Fruit fly (Drosophila melanogaster) whole organism, embryonic: ENCODE measurements around the gene CG34265.

Experiments
- Atf-2 ChIP-seq: fragments of 200-800 bp; sonication (Bioruptor generic); optimal IDR thresholded peaks from 2 replicates; lab custom pipeline; 2016; ENCODE audit warnings: missing biosample characterization, missing genetic modification characterization
- Bdp1 ChIP-seq: fragments of 200-800 bp; sonication (Bioruptor generic); optimal IDR thresholded peaks from 3 replicates; lab custom pipeline; 2016; ENCODE audit warnings: missing biosample characterization, missing genetic modification characterization
- Bteb2 ChIP-seq: fragments of 200-800 bp; sonication (Bioruptor generic); optimal IDR thresholded peaks from 2 replicates; lab custom pipeline; 2016; ENCODE audit warnings: missing biosample characterization, missing genetic modification characterization
- CG10147 ChIP-seq: fragments of 200-800 bp; sonication (Bioruptor generic); optimal IDR thresholded peaks from 2 replicates; lab custom pipeline; 2019; ENCODE audit warnings: missing biosample characterization, mild to moderate bottlenecking, missing genetic modification characterization, moderate library complexity
- CG12236 ChIP-seq: fragments of 200-800 bp; sonication (Bioruptor generic); optimal IDR thresholded peaks from 2 replicates; lab custom pipeline; 2016; ENCODE audit warnings: missing biosample characterization, missing genetic modification characterization
- CG13287 ChIP-seq: fragments of 200-800 bp; sonication (Bioruptor generic); IDR thresholded peaks from 2 replicates; pipeline ENCODE4 v1.3.6; 2022; ENCODE audit warnings: missing biosample characterization, missing genetic modification characterization; ENCODE audit not compliant: partially characterized antibody
- CG15601 ChIP-seq: fragments of 200-800 bp; sonication (Bioruptor generic); optimal IDR thresholded peaks from 3 replicates; lab custom pipeline; 2019; ENCODE audit warnings: missing biosample characterization, mild to moderate bottlenecking, missing genetic modification characterization, moderate library complexity
- CG16813 ChIP-seq: fragments of 200-800 bp; sonication (Bioruptor generic); IDR thresholded peaks from 3 replicates; pipeline ENCODE4 v1.3.6; 2022; ENCODE audit warnings: missing biosample characterization, missing genetic modification characterization; ENCODE audit not compliant: partially characterized antibody
- CG17802 ChIP-seq: fragments of 200-800 bp; sonication (Bioruptor generic); optimal IDR thresholded peaks from 2 replicates; lab custom pipeline; 2018; ENCODE audit warnings: missing biosample characterization, mild to moderate bottlenecking, missing genetic modification characterization, moderate library complexity
- CG17829 ChIP-seq: fragments of 200-800 bp; optimal IDR thresholded peaks from 2 replicates; lab custom pipeline; 2019; ENCODE audit warnings: missing biosample characterization, mild to moderate bottlenecking, missing genetic modification characterization, moderate library complexity
- CG2120 ChIP-seq: fragments of 200-800 bp; sonication (Bioruptor generic); optimal IDR thresholded peaks from 3 replicates; lab custom pipeline; 2016; ENCODE audit warnings: missing biosample characterization, missing genetic modification characterization
- CG3163 ChIP-seq: fragments of 200-800 bp; sonication (Bioruptor generic); optimal IDR thresholded peaks from 3 replicates; lab custom pipeline; 2016; ENCODE audit warnings: missing biosample characterization, missing genetic modification characterization
- CG4404 ChIP-seq: fragments of 200-800 bp; sonication (Bioruptor generic); IDR thresholded peaks from 2 replicates; pipeline ENCODE4 v1.3.6; 2022; ENCODE audit warnings: missing biosample characterization, missing genetic modification characterization
- CG4707 ChIP-seq: fragments of 200-800 bp; sonication (Bioruptor generic); optimal IDR thresholded peaks from 2 replicates; lab custom pipeline; 2018; ENCODE audit warnings: missing biosample characterization, mild to moderate bottlenecking, missing genetic modification characterization, moderate library complexity
- CG6683 ChIP-seq: fragments of 200-800 bp; sonication (Bioruptor generic); optimal IDR thresholded peaks from 2 replicates; lab custom pipeline; 2017; ENCODE audit warnings: missing biosample characterization, mild to moderate bottlenecking, missing genetic modification characterization, missing genetic modification reagents
- CG6813 ChIP-seq: fragments of 200-800 bp; sonication (Bioruptor generic); optimal IDR thresholded peaks from 2 replicates; lab custom pipeline; 2017; ENCODE audit warnings: missing biosample characterization, missing genetic modification characterization, mild to moderate bottlenecking, moderate library complexity, missing genetic modification reagents
- CG7786 ChIP-seq: fragments of 200-800 bp; sonication (Bioruptor generic); optimal IDR thresholded peaks from 2 replicates; lab custom pipeline; 2016; ENCODE audit warnings: missing biosample characterization, missing genetic modification characterization
- CG8281 ChIP-seq: fragments of 200-800 bp; sonication (Bioruptor generic); optimal IDR thresholded peaks from 2 replicates; lab custom pipeline; 2018; ENCODE audit warnings: missing biosample characterization, mild to moderate bottlenecking, missing genetic modification characterization, moderate library complexity
- Elba2 ChIP-seq: fragments of 200-800 bp; sonication (Bioruptor generic); optimal IDR thresholded peaks from 3 replicates; lab custom pipeline; 2016; ENCODE audit warnings: missing biosample characterization, missing genetic modification characterization
- H15 ChIP-seq: fragments of 200-800 bp; sonication (Bioruptor generic); IDR thresholded peaks from 3 replicates; pipeline ENCODE4 v1.3.6; 2022; ENCODE audit warnings: missing biosample characterization, missing genetic modification characterization
- Max ChIP-seq: fragments of 200-800 bp; sonication (Bioruptor generic); optimal IDR thresholded peaks from 2 replicates; lab custom pipeline; 2016; ENCODE audit warnings: missing biosample characterization, mild to moderate bottlenecking, missing genetic modification characterization
- Sry-δ ChIP-seq: fragments of 200-800 bp; sonication (Bioruptor generic); optimal IDR thresholded peaks from 2 replicates; lab custom pipeline; 2016; ENCODE audit warnings: missing biosample characterization, missing genetic modification characterization
- Stat92E ChIP-seq, 3 experiments: fragments of >200 bp in 2 of 3; fragments of 200-800 bp in 1 of 3; sonication (Bioruptor generic) in 1 of 3; optimal IDR thresholded peaks; 2 replicates each; lab custom pipeline; 2017 to 2019; ENCODE audit warnings: missing biosample characterization in 3 of 3, missing genetic modification characterization in 3 of 3, mild to moderate bottlenecking in 1 of 3, moderate library complexity in 1 of 3
- ato ChIP-seq: fragments of 200-800 bp; sonication (Bioruptor generic); IDR thresholded peaks from 2 replicates; pipeline ENCODE4 v1.3.6; 2022; ENCODE audit warnings: missing biosample characterization, missing genetic modification characterization; ENCODE audit not compliant: partially characterized antibody
- cad ChIP-seq: fragments of >200 bp; optimal IDR thresholded peaks from 2 replicates; lab custom pipeline; 2017; ENCODE audit warnings: missing biosample characterization, missing genetic modification characterization
- caup ChIP-seq: fragments of 200-800 bp; sonication (Bioruptor generic); optimal IDR thresholded peaks from 3 replicates; lab custom pipeline; 2017; ENCODE audit warnings: missing biosample characterization, mild to moderate bottlenecking, missing genetic modification characterization, moderate library complexity; ENCODE audit not compliant: severe bottlenecking
- croc ChIP-seq: fragments of 200-800 bp; sonication (Bioruptor generic); conservative IDR thresholded peaks from 3 replicates; pipeline ENCODE4 v1.3.6; 2022; ENCODE audit warnings: missing biosample characterization, missing genetic modification characterization
- dimm ChIP-seq: fragments of 200-800 bp; sonication (Bioruptor generic); IDR thresholded peaks from 2 replicates; pipeline ENCODE4 v1.3.6; 2022; ENCODE audit warnings: missing biosample characterization, missing genetic modification characterization
- ewg ChIP-seq: fragments of 200-800 bp; sonication (Bioruptor generic); optimal IDR thresholded peaks from 3 replicates; lab custom pipeline; 2017; ENCODE audit warnings: mild to moderate bottlenecking, missing biosample characterization, missing genetic modification reagents, missing genetic modification characterization
- exex ChIP-seq: fragments of 200-800 bp; sonication (Bioruptor generic); optimal IDR thresholded peaks from 4 replicates; lab custom pipeline; 2018; ENCODE audit warnings: missing biosample characterization, mild to moderate bottlenecking, missing genetic modification characterization, moderate library complexity
- fd102C ChIP-seq: fragments of 200-800 bp; sonication (Bioruptor generic); optimal IDR thresholded peaks from 2 replicates; lab custom pipeline; 2018; ENCODE audit warnings: missing biosample characterization, mild to moderate bottlenecking, missing genetic modification characterization, moderate library complexity
- ham ChIP-seq: fragments of 200-800 bp; sonication (Bioruptor generic); IDR thresholded peaks from 2 replicates; pipeline ENCODE4 v1.3.6; 2022; ENCODE audit warnings: missing biosample characterization, missing genetic modification characterization
- hbn ChIP-seq: fragments of 200-800 bp; sonication (Bioruptor generic); IDR thresholded peaks from 2 replicates; pipeline ENCODE4 v1.3.6; 2022; ENCODE audit warnings: missing biosample characterization, missing genetic modification characterization; ENCODE audit not compliant: partially characterized antibody
- jigr1 ChIP-seq: fragments of 200-800 bp; sonication (Bioruptor generic); IDR thresholded peaks from 3 replicates; pipeline ENCODE4 v1.3.6; 2022; ENCODE audit warnings: missing biosample characterization, missing genetic modification characterization
- kni ChIP-seq: fragments of 200-800 bp; sonication (Bioruptor generic); optimal IDR thresholded peaks from 3 replicates; lab custom pipeline; 2017; ENCODE audit warnings: mild to moderate bottlenecking, missing biosample characterization, missing genetic modification reagents, missing genetic modification characterization
- lbe ChIP-seq: fragments of 200-800 bp; sonication (Bioruptor generic); optimal IDR thresholded peaks from 2 replicates; lab custom pipeline; 2016; ENCODE audit warnings: missing biosample characterization, mild to moderate bottlenecking, missing genetic modification characterization
- maf-S ChIP-seq: fragments of 200-800 bp; sonication (Bioruptor generic); optimal IDR thresholded peaks from 2 replicates; lab custom pipeline; 2016; ENCODE audit warnings: missing biosample characterization, missing genetic modification characterization
- mam ChIP-seq: fragments of 200-800 bp; sonication (Bioruptor generic); optimal IDR thresholded peaks from 3 replicates; lab custom pipeline; 2016; ENCODE audit warnings: missing biosample characterization, missing genetic modification characterization
- nerfin-1 ChIP-seq: fragments of 200-800 bp; sonication (Bioruptor generic); optimal IDR thresholded peaks from 3 replicates; lab custom pipeline; 2019; ENCODE audit warnings: missing biosample characterization, mild to moderate bottlenecking, missing genetic modification characterization, moderate library complexity
- odd ChIP-seq: fragments of 200-800 bp; sonication (Bioruptor generic); optimal IDR thresholded peaks from 2 replicates; lab custom pipeline; 2017; ENCODE audit warnings: missing biosample characterization, mild to moderate bottlenecking, missing genetic modification characterization
- pan ChIP-seq, 4 experiments: fragments of >200 bp in 3 of 4; fragments of 200-800 bp in 1 of 4; sonication (Bioruptor generic) in 1 of 4; optimal IDR thresholded peaks in 3 of 4; IDR thresholded peaks in 1 of 4; 2 replicates each; pipeline versions ENCODE4 v1.3.6 to Lab custom; 2017 to 2022; ENCODE audit warnings: missing biosample characterization in 2 of 4, missing genetic modification characterization in 2 of 4, mixed read lengths in 1 of 4
- peb ChIP-seq: fragments of 200-800 bp; sonication (Bioruptor generic); IDR thresholded peaks from 2 replicates; pipeline ENCODE4 v1.3.6; 2022; ENCODE audit warnings: missing biosample characterization, missing genetic modification characterization
- repo ChIP-seq: fragments of 200-800 bp; sonication (Bioruptor generic); optimal IDR thresholded peaks from 2 replicates; lab custom pipeline; 2016; ENCODE audit warnings: missing biosample characterization, missing genetic modification characterization
- ro ChIP-seq: fragments of 200-800 bp; sonication (Bioruptor generic); IDR thresholded peaks from 2 replicates; pipeline ENCODE4 v1.3.6; 2022; ENCODE audit warnings: missing biosample characterization, missing genetic modification characterization
- salm ChIP-seq: fragments of 200-800 bp; sonication (Bioruptor generic); optimal IDR thresholded peaks from 2 replicates; lab custom pipeline; 2018; ENCODE audit warnings: missing biosample characterization, mild to moderate bottlenecking, missing genetic modification characterization
- slou ChIP-seq: fragments of 200-800 bp; sonication (Bioruptor generic); optimal IDR thresholded peaks from 3 replicates; lab custom pipeline; 2016; ENCODE audit warnings: missing biosample characterization, missing genetic modification characterization
- slp2 ChIP-seq: fragments of 200-800 bp; sonication (Bioruptor generic); optimal IDR thresholded peaks from 2 replicates; lab custom pipeline; 2016; ENCODE audit warnings: missing biosample characterization, missing genetic modification characterization
- so ChIP-seq: fragments of 200-800 bp; sonication (Bioruptor generic); IDR thresholded peaks from 3 replicates; pipeline ENCODE4 v1.3.6; 2022; ENCODE audit warnings: missing biosample characterization, missing genetic modification characterization
- stwl ChIP-seq: fragments of 200-800 bp; sonication (Bioruptor generic); optimal IDR thresholded peaks from 3 replicates; lab custom pipeline; 2018; ENCODE audit warnings: missing biosample characterization, mild to moderate bottlenecking, missing genetic modification characterization, moderate library complexity
- toy ChIP-seq: fragments of 200-800 bp; sonication (Bioruptor generic); IDR thresholded peaks from 2 replicates; pipeline ENCODE4 v1.3.6; 2022; ENCODE audit warnings: missing biosample characterization, missing genetic modification characterization
- wor ChIP-seq: fragments of 200-800 bp; sonication (Bioruptor generic); IDR thresholded peaks from 2 replicates; pipeline ENCODE4 v1.3.6; 2022; ENCODE audit warnings: missing biosample characterization, missing genetic modification characterization
- zen ChIP-seq: fragments of 200-800 bp; sonication (Bioruptor generic); optimal IDR thresholded peaks from 3 replicates; lab custom pipeline; 2018; ENCODE audit warnings: missing biosample characterization, mild to moderate bottlenecking, missing genetic modification characterization, moderate library complexity

CG34265 gene

dm6 chr3L:3305430-3305829 is 37.2 kb downstream of the CG34265 start (continued):
- TF ChIP-seq ham (GFP tag; lab: Robert Waterston, UW) = no peak
- TF ChIP-seq CG8281 (tag; lab: Kevin White, UChicago) = no peak
- TF ChIP-seq ato = no peak
- TF ChIP-seq Bteb2 = peak; percentile 35
- no peak for TF ChIP-seq slou
- TF ChIP-seq zen (tag; lab: Kevin White, UChicago) = no peak
- TF ChIP-seq dimm = no peak
- TF ChIP-seq slp2 (GFP tag; lab: Kevin White, UChicago) = no peak
- TF ChIP-seq CG17802 (tag; lab: Kevin White, UChicago) = no peak
- no peak for TF ChIP-seq Elba2 (GFP tag; lab: Kevin White, UChicago)
- no peak for TF ChIP-seq kni
- TF ChIP-seq peb (GFP tag; lab: Robert Waterston, UW) = no peak
- no peak for TF ChIP-seq hbn (GFP tag; lab: Robert Waterston, UW)
- TF ChIP-seq salm (tag; lab: Kevin White, UChicago) = peak; percentile 9
- TF ChIP-seq CG7786 = peak; percentile 17
- TF ChIP-seq so (GFP tag; lab: Robert Waterston, UW) = peak; percentile 43; the same call in 2 of the 3 replicates
- TF ChIP-seq CG15601 = peak; percentile 34
- TF ChIP-seq fd102C = no peak
- peak; percentile 13 for TF ChIP-seq CG3163 (GFP tag; lab: Kevin White, UChicago)
- TF ChIP-seq lbe = no peak
- TF ChIP-seq CG12236 = no peak
- no peak for TF ChIP-seq stwl
- TF ChIP-seq wor (GFP tag; lab: Robert Waterston, UW) = no peak
- no peak for TF ChIP-seq CG6683 (GFP tag; lab: Kevin White, UChicago)
- no peak for TF ChIP-seq pan (optimal IDR thresholded peaks at IDR 0.05; lab: Kevin White, UChicago)
- no peak for TF ChIP-seq pan (GFP tag; optimal IDR thresholded peaks at IDR 0.05 in 1 of 2, IDR thresholded peaks at IDR 0.05 in 1 of 2)
- TF ChIP-seq H15 (GFP tag; lab: Robert Waterston, UW) = no peak
- TF ChIP-seq, all 482 proteins: peak for 134

DNA sequence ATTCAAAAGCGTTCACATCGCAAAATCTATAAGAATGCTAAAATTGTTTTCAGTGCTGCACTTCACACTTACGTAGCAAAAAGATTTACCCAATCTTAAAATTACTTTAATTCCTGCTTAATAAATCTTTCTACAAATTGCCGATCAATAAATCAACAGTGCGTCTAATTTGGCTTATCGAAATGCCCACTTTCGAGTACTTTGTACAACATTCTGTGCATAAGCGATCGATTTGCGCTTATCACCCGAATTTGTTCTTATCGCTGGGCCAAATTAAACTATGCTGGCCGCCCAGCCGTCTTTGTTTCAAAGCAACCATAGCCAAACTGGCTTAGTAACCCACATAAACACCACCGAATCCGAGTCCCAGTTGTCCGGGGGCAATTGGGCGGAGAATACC is 38.3 kb downstream of the CG34265 start:
- TF ChIP-seq Stat92E (GFP tag; optimal IDR thresholded peaks at IDR 0.05; lab: Kevin White, UChicago) = no peak
- TF ChIP-seq CG17829 (tag; lab: Kevin White, UChicago) = no peak
- no peak for TF ChIP-seq Atf-2
- TF ChIP-seq CG6813 (GFP tag; lab: Kevin White, UChicago) = peak; percentile 1
- TF ChIP-seq CG13287 = no peak
- TF ChIP-seq mam = no peak
- TF ChIP-seq caup (GFP tag; lab: Kevin White, UChicago) = no peak
- TF ChIP-seq CG10147 = no peak
- no peak for TF ChIP-seq odd (GFP tag; lab: Kevin White, UChicago)
- TF ChIP-seq toy = no peak
- no peak for TF ChIP-seq hbn (GFP tag; lab: Robert Waterston, UW)
- TF ChIP-seq croc (GFP tag; lab: Robert Waterston, UW) = no peak
- no peak for TF ChIP-seq ewg
- no peak for TF ChIP-seq Max (GFP tag; lab: Kevin White, UChicago)
- no peak for TF ChIP-seq Sry-δ (GFP tag; lab: Kevin White, UChicago)
- TF ChIP-seq nerfin-1 (tag; lab: Kevin White, UChicago) = no peak
- no peak for TF ChIP-seq Bdp1 (GFP tag; lab: Kevin White, UChicago)
- TF ChIP-seq jigr1 = no peak
- TF ChIP-seq CG4707 (GFP tag; lab: Kevin White, UChicago) = no peak
- no peak for TF ChIP-seq ro (GFP tag; lab: Robert Waterston, UW)
- TF ChIP-seq CG16813 (GFP tag; lab: Robert Waterston, UW) = no peak
- TF ChIP-seq CG4404 (GFP tag; lab: Robert Waterston, UW) = no peak
- TF ChIP-seq maf-S (GFP tag; lab: Kevin White, UChicago) = no peak
- no peak for TF ChIP-seq CG2120 (GFP tag; lab: Kevin White, UChicago)
- no peak for TF ChIP-seq repo
- TF ChIP-seq cad (GFP tag; lab: Kevin White, UChicago) = no peak
- peak; percentile 100 for TF ChIP-seq exex
